Worm (Caenorhabditis elegans) whole organism, early embryonic: ENCODE results near the gene Y57G11C.3.

Source experiments
- B0310.2 ChIP-seq: sonication (generic microtip); optimal IDR thresholded peaks from 2 replicates; lab custom pipeline; 2016; ENCODE audit warnings: mild to moderate bottlenecking, missing genetic modification characterization, missing compliant biosample characterization
- F13C5.2 ChIP-seq: sonication (generic microtip); optimal IDR thresholded peaks from 2 replicates; lab custom pipeline; 2017; ENCODE audit warnings: mild to moderate bottlenecking, missing genetic modification characterization, inconsistent platforms, missing compliant biosample characterization
- aly-1 ChIP-seq: sonication (generic microtip); optimal IDR thresholded peaks from 2 replicates; lab custom pipeline; 2016; ENCODE audit warnings: missing genetic modification characterization, missing compliant biosample characterization
- ama-1 ChIP-seq: fragments of 150-350 bp; optimal IDR thresholded peaks from 2 replicates; lab custom pipeline; 2014
- ceh-13 ChIP-seq: fragments of 200-800 bp; sonication (Bioruptor generic); optimal IDR thresholded peaks from 2 replicates; lab custom pipeline; 2018; ENCODE audit warnings: mild to moderate bottlenecking, missing genetic modification characterization, missing compliant biosample characterization
- ceh-36 ChIP-seq: sonication (generic microtip); optimal IDR thresholded peaks from 2 replicates; lab custom pipeline; 2016; ENCODE audit warnings: missing genetic modification characterization, inconsistent platforms, missing compliant biosample characterization
- ets-7 ChIP-seq: sonication (generic microtip); optimal IDR thresholded peaks from 2 replicates; lab custom pipeline; 2016; ENCODE audit warnings: missing genotype, missing genetic modification characterization, missing compliant biosample characterization
- flt-1 ChIP-seq: fragments of 200-800 bp; sonication (Bioruptor generic); IDR thresholded peaks from 2 replicates; pipeline ENCODE4 v1.3.6; 2022; ENCODE audit warnings: missing genetic modification characterization, missing compliant biosample characterization
- hmbx-1 ChIP-seq: sonication (generic microtip); optimal IDR thresholded peaks from 2 replicates; lab custom pipeline; 2016; ENCODE audit warnings: mild to moderate bottlenecking, missing genetic modification characterization, missing compliant biosample characterization
- hmg-4 ChIP-seq: fragments of 200-800 bp; sonication (Bioruptor generic); optimal IDR thresholded peaks from 2 replicates; lab custom pipeline; 2018; ENCODE audit warnings: mild to moderate bottlenecking, missing genetic modification characterization, missing compliant biosample characterization
- hnd-1 ChIP-seq: sonication (generic microtip); optimal IDR thresholded peaks from 2 replicates; lab custom pipeline; 2016; ENCODE audit warnings: missing genetic modification characterization, missing compliant biosample characterization
- pes-1 ChIP-seq: fragments of 200-800 bp; sonication (Bioruptor generic); IDR thresholded peaks from 2 replicates; pipeline ENCODE4 v1.3.6; 2022; ENCODE audit warnings: missing genetic modification reagents, missing genetic modification characterization, missing compliant biosample characterization
- scrt-1 ChIP-seq: fragments of 200-800 bp; sonication (Bioruptor generic); IDR thresholded peaks from 2 replicates; pipeline ENCODE4 v1.3.6; 2022; ENCODE audit warnings: missing genetic modification characterization, missing compliant biosample characterization
- sea-1 ChIP-seq: fragments of 200-800 bp; sonication (Bioruptor generic); conservative IDR thresholded peaks from 2 replicates; pipeline ENCODE4 v1.3.6; 2022; ENCODE audit warnings: missing genetic modification characterization, missing compliant biosample characterization
- tbx-11 ChIP-seq: fragments of 200-800 bp; sonication (Bioruptor generic); IDR thresholded peaks from 2 replicates; pipeline ENCODE4 v1.3.6; 2022; ENCODE audit warnings: missing genetic modification characterization, missing compliant biosample characterization
- tbx-37 ChIP-seq: fragments of 200-800 bp; sonication (Bioruptor generic); conservative IDR thresholded peaks from 2 replicates; pipeline ENCODE4 v1.3.6; 2022; ENCODE audit warnings: missing genetic modification reagents, missing genetic modification characterization, missing compliant biosample characterization
- tra-4 ChIP-seq: sonication (generic microtip); optimal IDR thresholded peaks from 2 replicates; lab custom pipeline; 2017; ENCODE audit warnings: missing genetic modification characterization, missing compliant biosample characterization

Y57G11C.3 gene

DNA sequence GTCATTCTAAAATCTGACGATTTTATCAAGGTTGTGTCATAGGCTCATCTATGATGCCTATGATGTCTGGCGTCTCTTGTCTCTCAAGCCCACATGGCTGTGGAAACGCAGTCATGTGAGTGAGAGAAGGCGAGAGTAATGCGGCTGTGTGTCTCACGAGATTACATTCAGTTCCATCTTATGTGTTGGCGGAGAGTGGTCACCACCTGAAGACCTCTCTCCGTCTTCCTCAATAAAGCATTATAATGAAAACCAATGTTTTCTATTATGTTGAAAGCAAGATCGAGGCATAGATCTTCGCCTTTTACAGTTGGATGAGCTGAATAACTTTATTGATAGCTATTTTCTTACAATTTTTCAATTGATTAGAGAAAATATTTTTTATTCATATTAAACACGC is 4.7 kb upstream of the Y57G11C.3 start:
- peak; percentile 7 for TF ChIP-seq F13C5.2

DNA sequence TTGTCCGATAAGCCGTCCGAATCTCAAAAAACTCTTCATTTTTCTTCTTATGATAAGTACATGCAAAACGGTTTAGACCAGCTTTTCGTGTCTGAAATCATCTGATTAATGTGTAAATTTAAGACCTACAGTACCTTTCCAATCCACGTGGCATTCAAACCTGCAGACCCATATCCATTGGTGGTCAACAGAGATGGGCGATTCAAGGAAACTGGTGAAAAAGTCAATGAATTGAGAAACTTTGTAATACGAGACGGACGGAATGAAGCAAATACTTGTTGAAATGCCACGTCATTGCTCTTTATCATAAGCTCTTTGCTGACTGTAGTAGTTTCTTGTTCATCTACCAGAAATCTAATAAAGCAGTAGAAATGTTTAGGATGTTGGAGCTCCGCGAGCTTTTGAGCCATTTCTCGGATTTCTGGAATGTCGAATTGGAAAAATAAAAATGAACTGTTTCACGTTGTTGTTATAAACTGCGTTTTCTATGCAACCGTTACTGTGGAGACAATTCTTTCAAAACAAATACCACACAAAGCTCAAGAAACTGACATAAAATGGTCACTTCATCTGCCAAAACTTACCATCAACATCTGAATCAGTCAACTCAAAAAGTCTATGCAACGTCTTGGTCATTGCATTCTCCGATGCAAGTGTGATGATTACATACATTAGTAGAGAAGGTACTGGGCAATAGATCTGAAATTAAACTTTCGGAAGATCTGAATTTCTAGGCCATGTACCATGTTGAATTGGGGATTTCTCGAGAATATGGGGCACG is 3.9 kb upstream of the Y57G11C.3 start:
- no peak for TF ChIP-seq tbx-37 (GFP tag; lab: Robert Waterston, UW)
- no peak for TF ChIP-seq hmbx-1 (tag; lab: Kevin White, UChicago)
- TF ChIP-seq ceh-36 (tag; lab: Kevin White, UChicago), result no peak
- TF ChIP-seq hmg-4 (GFP tag; lab: Kevin White, UChicago), result no peak
- TF ChIP-seq ets-7 (tag; lab: Kevin White, UChicago), result no peak
- no peak for TF ChIP-seq B0310.2 (tag; lab: Kevin White, UChicago)
- no peak for TF ChIP-seq tra-4
- TF ChIP-seq sea-1 (GFP tag; lab: Robert Waterston, UW), result no peak
- TF ChIP-seq hnd-1 (tag; lab: Kevin White, UChicago), result no peak

DNA sequence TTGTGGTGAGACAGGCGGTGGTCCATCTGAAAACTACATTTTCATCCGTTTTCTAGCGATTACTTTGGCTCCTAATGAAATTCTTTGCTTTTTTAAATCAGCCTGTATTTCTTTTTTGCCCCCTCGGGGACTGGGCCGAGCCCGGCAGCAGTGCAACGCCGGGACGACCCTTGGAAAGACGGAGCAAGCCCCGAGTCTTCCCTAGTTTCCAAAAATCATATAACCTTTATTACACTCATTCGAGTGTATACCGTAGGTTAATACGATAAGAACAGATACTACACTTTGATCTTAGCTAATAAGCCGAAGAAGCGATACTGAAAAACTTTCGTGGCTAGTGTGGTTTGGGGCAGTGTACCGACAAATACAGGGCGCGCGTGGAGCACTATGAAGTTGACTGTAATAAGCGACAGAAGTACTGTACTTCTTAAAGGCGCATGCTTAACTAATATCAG is 3.3 kb upstream of the Y57G11C.3 start:
- TF ChIP-seq scrt-1 (no peak), ceh-36 (tag; lab: Kevin White, UChicago) (no peak), pes-1 (GFP tag; lab: Robert Waterston, UW) (no peak), hmbx-1 (tag; lab: Kevin White, UChicago) (no peak), aly-1 (no peak), sea-1 (GFP tag; lab: Robert Waterston, UW) (no peak), tra-4 (no peak), B0310.2 (tag; lab: Kevin White, UChicago) (no peak), ceh-13 (GFP tag; lab: Kevin White, UChicago) (no peak), flt-1 (GFP tag; lab: Robert Waterston, UW) (no peak), tbx-11 (GFP tag; lab: Robert Waterston, UW) (no peak), ets-7 (tag; lab: Kevin White, UChicago) (no peak), tbx-37 (GFP tag; lab: Robert Waterston, UW) (no peak)

DNA sequence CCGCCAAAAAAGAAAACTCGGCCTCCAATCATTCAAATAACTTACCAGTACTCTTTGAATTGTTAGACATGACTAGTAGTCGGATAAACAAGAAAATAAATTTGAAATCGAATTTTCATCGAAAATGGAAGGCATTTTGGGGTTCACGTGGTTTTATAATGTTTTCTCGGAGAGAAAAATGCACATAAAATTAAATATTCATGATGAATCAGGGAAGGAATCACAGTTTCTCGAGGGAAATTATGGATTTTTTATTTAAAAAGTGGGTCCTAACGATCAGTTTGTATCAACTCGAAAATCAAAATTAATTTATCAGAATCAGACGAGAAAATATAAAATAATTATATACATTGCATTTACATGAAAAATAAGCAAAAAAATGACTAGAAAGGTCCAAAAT is 2.7 kb upstream of the Y57G11C.3 start, which contains the start of gene Y57G11C.5:
Gene Y57G11C.5, minus strand, starts transcription at position 101 of the 400 bp plus-strand sequence.
- TF ChIP-seq hmbx-1 (tag; lab: Kevin White, UChicago), result no peak
- TF ChIP-seq aly-1, result no peak
- no peak for TF ChIP-seq tbx-11 (GFP tag; lab: Robert Waterston, UW)
- no peak for TF ChIP-seq hmg-4 (GFP tag; lab: Kevin White, UChicago)
- TF ChIP-seq ets-7 (tag; lab: Kevin White, UChicago), result no peak
- no peak for TF ChIP-seq flt-1 (GFP tag; lab: Robert Waterston, UW)

DNA sequence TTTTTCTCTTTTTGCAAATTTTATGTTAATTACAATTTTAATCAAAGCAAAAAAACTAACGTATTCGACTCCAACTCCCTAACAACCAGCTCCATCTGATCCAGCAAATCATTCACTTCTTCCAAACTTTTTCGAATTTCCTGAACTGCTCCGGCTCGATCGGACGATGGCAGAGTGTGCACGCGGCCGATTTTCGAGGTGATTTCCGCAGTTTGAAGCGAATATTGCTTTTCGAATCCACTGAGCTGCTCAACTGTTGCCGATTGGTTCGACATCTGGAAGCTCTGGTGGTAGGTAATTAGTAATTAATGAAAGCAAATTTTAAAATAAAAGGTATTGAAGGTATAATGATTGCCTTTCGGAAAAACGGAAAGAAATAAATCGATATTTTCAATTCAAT is 1.6 kb upstream of the Y57G11C.3 start, which contains the start of gene vti-1:
Gene vti-1, minus strand, starts transcription at position 284 of the 400 bp plus-strand sequence.
- no peak for TF ChIP-seq hmg-4 (GFP tag; lab: Kevin White, UChicago)
- TF ChIP-seq hnd-1 (tag; lab: Kevin White, UChicago), result no peak
- no peak for TF ChIP-seq F13C5.2
- no peak for TF ChIP-seq flt-1 (GFP tag; lab: Robert Waterston, UW)
- TF ChIP-seq tra-4, result no peak
- no peak for TF ChIP-seq ets-7 (tag; lab: Kevin White, UChicago)
- TF ChIP-seq ceh-13 (GFP tag; lab: Kevin White, UChicago), result no peak
- TF ChIP-seq B0310.2 (tag; lab: Kevin White, UChicago), result no peak
- no peak for TF ChIP-seq scrt-1
- TF ChIP-seq ceh-36 (tag; lab: Kevin White, UChicago), result no peak

DNA sequence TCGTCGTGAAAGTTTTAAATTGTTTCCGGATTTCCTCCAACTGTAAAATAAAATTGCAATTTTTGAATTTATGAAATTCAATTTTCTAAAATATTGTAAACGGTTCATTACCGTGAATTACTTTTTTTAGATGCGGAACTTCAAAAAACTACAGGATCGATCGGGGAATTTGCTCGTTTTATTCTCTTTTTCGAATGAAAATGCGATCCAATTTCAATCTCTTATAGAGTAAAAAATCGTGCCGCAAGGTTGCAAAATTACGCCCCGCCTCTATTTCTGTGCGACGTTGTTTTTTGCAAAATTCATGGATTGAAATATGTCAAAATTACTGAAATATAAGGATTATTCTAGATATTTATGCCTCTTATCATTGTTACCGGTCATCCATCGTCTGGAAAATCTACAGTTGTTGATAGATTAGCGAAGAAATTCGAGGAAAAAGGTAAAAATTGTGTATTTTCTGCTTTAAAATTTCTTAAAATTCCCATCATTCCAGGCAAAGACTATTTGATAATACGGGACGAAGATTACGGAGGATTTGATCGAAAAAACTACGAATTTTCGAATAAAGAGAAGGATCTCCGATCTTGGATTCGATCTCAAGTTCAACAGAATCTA is 1.3 kb downstream of the Y57G11C.3 start, which contains the start of gene Y57G11C.43:
Gene Y57G11C.43, plus strand, starts transcription at position 224 of the 618 bp plus-strand sequence.
- TF ChIP-seq ceh-13 (GFP tag; lab: Kevin White, UChicago) (no peak), flt-1 (GFP tag; lab: Robert Waterston, UW) (no peak), pes-1 (GFP tag; lab: Robert Waterston, UW) (no peak), tbx-11 (GFP tag; lab: Robert Waterston, UW) (no peak), hmbx-1 (tag; lab: Kevin White, UChicago) (no peak), tbx-37 (GFP tag; lab: Robert Waterston, UW) (no peak), B0310.2 (tag; lab: Kevin White, UChicago) (no peak)

DNA sequence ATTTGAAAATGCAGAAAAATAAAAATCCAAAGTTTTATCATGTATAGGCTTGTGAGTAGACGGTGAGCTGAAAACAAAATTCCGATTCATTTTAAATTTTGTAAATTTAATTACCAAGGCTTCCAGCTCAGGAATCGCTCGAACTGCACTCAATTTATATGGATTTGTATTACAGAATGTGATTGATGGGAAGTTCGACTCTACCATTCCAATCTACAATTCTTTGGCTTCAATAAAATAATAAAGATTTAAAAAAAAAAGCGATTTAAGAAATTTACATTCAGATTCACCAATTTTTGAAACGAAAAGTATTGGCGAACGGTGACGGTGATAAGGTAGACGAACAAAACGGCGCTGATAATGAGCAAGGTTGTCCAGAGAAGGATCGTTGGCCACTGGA is 2.7 kb downstream of the Y57G11C.3 start:
- TF ChIP-seq hmg-4 (GFP tag; lab: Kevin White, UChicago) (no peak), pes-1 (GFP tag; lab: Robert Waterston, UW) (no peak), ceh-13 (GFP tag; lab: Kevin White, UChicago) (no peak), ets-7 (tag; lab: Kevin White, UChicago) (no peak), flt-1 (GFP tag; lab: Robert Waterston, UW) (no peak), hnd-1 (tag; lab: Kevin White, UChicago) (no peak), aly-1 (no peak)

DNA sequence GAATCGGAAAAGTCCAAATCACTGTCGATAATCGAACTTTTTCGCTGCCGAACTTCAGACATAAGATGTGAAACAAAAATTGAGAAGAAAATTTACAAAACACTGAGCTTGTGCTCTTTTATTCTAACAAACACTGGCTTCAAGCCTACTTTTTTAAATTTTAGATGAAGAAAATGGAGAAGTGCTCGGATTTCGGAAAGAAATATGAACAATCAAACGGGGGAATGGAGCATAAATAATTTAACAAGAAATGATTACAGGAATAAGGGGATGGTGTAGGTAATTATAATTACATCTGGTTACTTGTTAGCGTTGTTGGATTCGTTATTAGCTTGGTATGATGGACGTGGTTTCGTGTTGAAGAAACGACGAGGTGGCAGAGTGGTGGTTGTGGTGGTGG is 3.3 kb downstream of the Y57G11C.3 start, which contains the start of gene degl-1:
Gene degl-1, minus strand, starts transcription at position 101 of the 400 bp plus-strand sequence.
- TF ChIP-seq scrt-1, result no peak
- TF ChIP-seq ceh-13 (GFP tag; lab: Kevin White, UChicago), result no peak
- no peak for TF ChIP-seq ama-1
- TF ChIP-seq aly-1, result no peak
- TF ChIP-seq pes-1 (GFP tag; lab: Robert Waterston, UW), result no peak
- TF ChIP-seq tra-4, result no peak
- TF ChIP-seq tbx-37 (GFP tag; lab: Robert Waterston, UW), result no peak
